Worm (Caenorhabditis elegans): Measurements from ENCODE around the gene ragc-1.

DNA sequence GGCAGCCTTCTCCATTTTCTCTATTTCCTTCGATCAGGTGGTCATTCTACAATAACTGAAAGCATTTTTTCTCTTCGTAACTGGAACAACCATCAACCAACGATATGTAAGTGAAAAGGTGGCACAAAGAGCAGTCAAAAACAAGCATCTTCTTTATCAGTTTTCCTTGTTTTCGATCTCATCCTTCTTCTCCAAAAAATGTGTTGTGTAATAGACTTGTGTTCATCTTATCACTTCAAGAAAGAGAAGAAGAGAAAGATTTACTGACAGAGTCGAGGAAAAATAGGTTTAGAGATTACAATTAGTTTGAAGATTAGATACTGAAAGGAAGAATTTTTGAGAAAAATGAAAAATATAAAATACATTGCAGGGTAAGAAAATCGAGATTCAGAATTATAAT, 40.6 kb upstream of the ragc-1 start:
- TF ChIP-seq fkh-10 (GFP tag; optimal IDR thresholded peaks at IDR 0.05), result no peak
- TF ChIP-seq pqm-1 (tag; optimal IDR thresholded peaks at IDR 0.05), result no peak
- no peak for TF ChIP-seq ama-1 (optimal IDR thresholded peaks at IDR 0.05)
- no peak for TF ChIP-seq tbx-7 (tag; optimal IDR thresholded peaks at IDR 0.05)
- no peak for TF ChIP-seq npax-4 (tag; optimal IDR thresholded peaks at IDR 0.05)
- no peak for TF ChIP-seq syd-9 (tag; optimal IDR thresholded peaks at IDR 0.05)
- no peak for TF ChIP-seq ceh-24 (tag; optimal IDR thresholded peaks at IDR 0.05)
- no peak for TF ChIP-seq lin-11 (tag; optimal IDR thresholded peaks at IDR 0.05)

All from whole organism, late embryonic.